Worm (Caenorhabditis elegans): Measurements from ENCODE around the gene R09H10.2.

DNA sequence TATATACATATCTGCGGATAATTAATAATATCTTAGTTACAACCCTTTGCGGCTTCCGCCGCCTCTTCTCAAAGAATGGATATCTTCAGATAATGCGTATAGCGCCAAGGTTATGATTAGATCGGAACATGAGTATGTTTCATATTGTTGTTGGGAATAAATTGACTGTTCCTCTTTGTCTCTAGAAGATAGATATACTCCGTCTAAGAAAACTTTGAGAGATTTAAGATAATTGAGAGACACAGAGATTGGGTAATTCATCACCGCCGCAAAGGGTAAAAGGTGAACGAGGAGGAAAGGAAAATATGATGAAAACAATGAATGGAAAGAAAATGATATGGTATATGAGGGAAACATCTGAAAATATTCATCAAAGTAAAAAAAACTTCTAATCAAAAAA is 26.1 kb upstream of the R09H10.2 start:
- TF ChIP-seq snpc-4 (tag; optimal IDR thresholded peaks at IDR 0.05) (no peak), lin-13 (tag; optimal IDR thresholded peaks at IDR 0.05) (no peak), lsy-2 (tag; optimal IDR thresholded peaks at IDR 0.05) (no peak), nhr-76 (tag; optimal IDR thresholded peaks at IDR 0.05) (no peak)
